Worm (Caenorhabditis elegans) whole organism, L4 larva: ENCODE results near the gene T03F6.6.

Experiments used
- T26A8.4 ChIP-seq: fragments of 200-800 bp; sonication (Bioruptor generic); IDR thresholded peaks from 2 replicates; pipeline ENCODE4 v1.3.6; 2022; ENCODE audit warnings: missing genetic modification characterization, missing compliant biosample characterization
- Y105C5A.15 ChIP-seq: fragments of 200-800 bp; sonication (Bioruptor generic); IDR thresholded peaks from 2 replicates; pipeline ENCODE4 v1.3.6; 2022; ENCODE audit warnings: missing genetic modification characterization, missing compliant biosample characterization
- Y48G9A.11 ChIP-seq: fragments of 200-800 bp; sonication (Bioruptor generic); IDR thresholded peaks from 2 replicates; pipeline ENCODE4 v1.3.6; 2022; ENCODE audit warnings: missing genetic modification reagents, missing genetic modification characterization, missing compliant biosample characterization
- ZK546.5 ChIP-seq, 2 experiments: sonication (generic microtip); optimal IDR thresholded peaks; 2 replicates each; lab custom pipeline; 2017; ENCODE audit warnings: missing biosample characterization in 2 of 2, missing genetic modification characterization in 2 of 2
- aha-1 ChIP-seq: fragments of 150-350 bp; peaks from one replicate; lab custom pipeline; 2014; ENCODE audit warnings: missing biosample characterization, missing genetic modification characterization
- attf-4 ChIP-seq: sonication (generic microtip); optimal IDR thresholded peaks from 3 replicates; lab custom pipeline; 2017; ENCODE audit warnings: missing biosample characterization, missing genetic modification characterization
- ceh-20 ChIP-seq: fragments of 200-800 bp; sonication (Bioruptor generic); IDR thresholded peaks from 2 replicates; pipeline ENCODE4 v1.3.6; 2022; ENCODE audit warnings: missing genetic modification reagents, missing genetic modification characterization, missing compliant biosample characterization
- ceh-32 ChIP-seq: sonication (generic microtip); optimal IDR thresholded peaks from 2 replicates; lab custom pipeline; 2016; ENCODE audit warnings: mild to moderate bottlenecking, missing genetic modification characterization, missing compliant biosample characterization; ENCODE audit not compliant: poor library complexity
- ceh-62 ChIP-seq: sonication (generic microtip); optimal IDR thresholded peaks from 2 replicates; lab custom pipeline; 2017; ENCODE audit warnings: missing biosample characterization, missing genetic modification characterization
- dmd-8 ChIP-seq: fragments of 200-800 bp; sonication (Bioruptor generic); IDR thresholded peaks from 2 replicates; pipeline ENCODE4 v1.3.6; 2022; ENCODE audit warnings: missing genetic modification characterization, missing compliant biosample characterization
- dve-1 ChIP-seq: sonication (generic microtip); optimal IDR thresholded peaks from 2 replicates; lab custom pipeline; 2017; ENCODE audit warnings: antibody characterized with exemption, mild to moderate bottlenecking, missing genetic modification characterization, missing compliant biosample characterization; ENCODE audit not compliant: insufficient read depth
- egl-27 ChIP-seq: sonication (generic microtip); optimal IDR thresholded peaks from 3 replicates; lab custom pipeline; 2017; ENCODE audit warnings: missing biosample characterization, missing genetic modification reagents, missing genetic modification characterization
- egl-43 ChIP-seq: fragments of 200-800 bp; sonication (Bioruptor generic); IDR thresholded peaks from 2 replicates; pipeline ENCODE4 v1.3.6; 2022; ENCODE audit warnings: missing genetic modification reagents, missing genetic modification characterization, missing compliant biosample characterization
- hlh-30 ChIP-seq: sonication (generic microtip); optimal IDR thresholded peaks from 2 replicates; lab custom pipeline; 2017; ENCODE audit warnings: antibody characterized with exemption, mild to moderate bottlenecking, missing genetic modification characterization, missing compliant biosample characterization; ENCODE audit not compliant: insufficient read depth
- hmg-1.1 ChIP-seq: fragments of 200-800 bp; sonication (Bioruptor generic); IDR thresholded peaks from 2 replicates; pipeline ENCODE4 v1.3.6; 2022; ENCODE audit warnings: missing genetic modification reagents, missing genetic modification characterization, missing compliant biosample characterization
- lin-13 ChIP-seq: fragments of 150-350 bp; optimal IDR thresholded peaks from 2 replicates; lab custom pipeline; 2014; ENCODE audit warnings: missing biosample characterization, missing genetic modification reagents, missing genetic modification characterization
- mxl-3 ChIP-seq: fragments of 200-800 bp; sonication (Bioruptor generic); optimal IDR thresholded peaks from 2 replicates; lab custom pipeline; 2018; ENCODE audit warnings: mild to moderate bottlenecking, missing genetic modification characterization, missing compliant biosample characterization
- nhr-10 ChIP-seq: fragments of 150-350 bp; optimal IDR thresholded peaks from 2 replicates; lab custom pipeline; 2014; ENCODE audit warnings: missing biosample characterization, missing genetic modification characterization
- nhr-237 ChIP-seq: sonication (generic microtip); optimal IDR thresholded peaks from 2 replicates; lab custom pipeline; 2017; ENCODE audit warnings: missing biosample characterization, missing genetic modification characterization
- nhr-42 ChIP-seq: fragments of 200-800 bp; sonication (Bioruptor generic); IDR thresholded peaks from 2 replicates; pipeline ENCODE4 v1.3.6; 2022; ENCODE audit warnings: missing genetic modification characterization, missing compliant biosample characterization
- nhr-48 ChIP-seq: sonication (generic microtip); optimal IDR thresholded peaks from 2 replicates; lab custom pipeline; 2016; ENCODE audit warnings: mild to moderate bottlenecking, missing genetic modification characterization, missing compliant biosample characterization
- nhr-6 ChIP-seq: fragments of 150-350 bp; optimal IDR thresholded peaks from 2 replicates; lab custom pipeline; 2014; ENCODE audit warnings: missing biosample characterization, missing genetic modification characterization
- pha-4 ChIP-seq, 2 experiments: fragments of 150-350 bp in 1 of 2; fragments of 200-800 bp in 1 of 2; sonication (Bioruptor generic) in 1 of 2; IDR thresholded peaks in 1 of 2; optimal IDR thresholded peaks in 1 of 2; 2 replicates each; pipeline versions ENCODE4 v1.3.6 to Lab custom; 2014 to 2022; ENCODE audit warnings: missing genetic modification characterization in 2 of 2, missing genetic modification reagents in 2 of 2, missing biosample characterization in 1 of 2, missing compliant biosample characterization in 1 of 2
- pqm-1 ChIP-seq: sonication (generic microtip); optimal IDR thresholded peaks from 2 replicates; lab custom pipeline; 2017; ENCODE audit warnings: missing biosample characterization, missing genetic modification characterization
- sdz-12 ChIP-seq: fragments of 200-800 bp; sonication (Bioruptor generic); optimal IDR thresholded peaks from 2 replicates; lab custom pipeline; 2018; ENCODE audit warnings: mild to moderate bottlenecking, missing genetic modification characterization, missing compliant biosample characterization
- set-16 ChIP-seq: fragments of 200-800 bp; sonication (Bioruptor generic); IDR thresholded peaks from 2 replicates; pipeline ENCODE4 v1.3.6; 2022; ENCODE audit warnings: missing genetic modification reagents, missing genetic modification characterization, missing compliant biosample characterization
- skn-1 ChIP-seq: fragments of 150-350 bp; optimal IDR thresholded peaks from 2 replicates; lab custom pipeline; 2014; ENCODE audit warnings: missing biosample characterization, missing genetic modification characterization
- snpc-1.2 ChIP-seq: fragments of 200-800 bp; sonication (Bioruptor generic); IDR thresholded peaks from 2 replicates; pipeline ENCODE4 v1.3.6; 2022; ENCODE audit warnings: missing genetic modification reagents, missing genetic modification characterization, missing compliant biosample characterization
- snpc-4 ChIP-seq: fragments of 150-350 bp; optimal IDR thresholded peaks from 2 replicates; lab custom pipeline; 2014; ENCODE audit warnings: missing biosample characterization, missing genetic modification characterization
- spr-1 ChIP-seq: sonication (generic microtip); optimal IDR thresholded peaks from 2 replicates; lab custom pipeline; 2016; ENCODE audit warnings: mild to moderate bottlenecking, missing genetic modification characterization, missing compliant biosample characterization
- unc-130 ChIP-seq: sonication (generic microtip); optimal IDR thresholded peaks from 2 replicates; lab custom pipeline; 2016; ENCODE audit warnings: missing genetic modification reagents, missing genetic modification characterization, missing compliant biosample characterization
- unc-39 ChIP-seq: sonication (generic microtip); optimal IDR thresholded peaks from 2 replicates; lab custom pipeline; 2017; ENCODE audit warnings: missing biosample characterization, missing genetic modification characterization
- unc-62 ChIP-seq, 3 experiments: fragments of 150-350 bp in 1 of 3; sonication (generic microtip); optimal IDR thresholded peaks in 2 of 3; peaks in 1 of 3; 1 replicate in 1 of 3; 2 replicates in 2 of 3; lab custom pipeline; 2014 to 2017; ENCODE audit warnings: missing biosample characterization in 3 of 3, missing genetic modification characterization in 3 of 3, missing genetic modification reagents in 3 of 3, missing genotype in 1 of 3
- zip-2 ChIP-seq: fragments of 150-350 bp; optimal IDR thresholded peaks from 2 replicates; lab custom pipeline; 2014; ENCODE audit warnings: missing biosample characterization, missing genetic modification characterization
- ztf-7 ChIP-seq: fragments of 150-350 bp; optimal IDR thresholded peaks from 2 replicates; lab custom pipeline; 2014; ENCODE audit warnings: missing biosample characterization, missing genetic modification characterization

Gene T03F6.6

ce11 chrIII:13344538-13345136, 35.5 kb downstream of the T03F6.6 start, which contains the start of gene acaa-2 (continued):
- TF ChIP-seq dve-1 (tag; lab: Kevin White, UChicago) (peak; percentile 73), hmg-1.1 (GFP tag; lab: Robert Waterston, UW) (no peak), nhr-6 (tag; lab: Kevin White, UChicago) (peak; percentile 29), ZK546.5 (tag; optimal IDR thresholded peaks at IDR 0.05; lab: Kevin White, UChicago) (no peak), nhr-42 (GFP tag; lab: Robert Waterston, UW) (no peak), pqm-1 (peak; percentile 1), snpc-4 (tag; lab: Kevin White, UChicago) (no peak), attf-4 (tag; lab: Kevin White, UChicago) (no peak)

ce11 chrIII:13343562-13344139, 36.4 kb downstream of the T03F6.6 start:
- TF ChIP-seq hlh-30 (tag; lab: Kevin White, UChicago) (no peak), Y48G9A.11 (GFP tag; lab: Robert Waterston, UW) (no peak), ceh-62 (no peak), ZK546.5 (tag; optimal IDR thresholded peaks at IDR 0.05; lab: Kevin White, UChicago) (no peak), lin-13 (GFP tag; lab: Kevin White, UChicago) (no peak), dmd-8 (GFP tag; lab: Robert Waterston, UW) (0 out of 2 replicates have a peak, but pooled peaks have one; percentile 14), set-16 (GFP tag; lab: Robert Waterston, UW) (0 out of 2 replicates have a peak, but pooled peaks have one; percentile 4), aha-1 (tag; lab: Kevin White, UChicago) (peak; percentile 61), attf-4 (tag; lab: Kevin White, UChicago) (no peak), ceh-20 (GFP tag; lab: Robert Waterston, UW) (no peak), nhr-48 (no peak), unc-130 (GFP tag; lab: Kevin White, UChicago) (no peak), unc-39 (no peak), pha-4 (GFP tag; IDR thresholded peaks at IDR 0.05; lab: Robert Waterston, UW) (no peak), pha-4 (tag; optimal IDR thresholded peaks at IDR 0.05; lab: Kevin White, UChicago) (no peak), snpc-1.2 (GFP tag; lab: Robert Waterston, UW) (peak; percentile 14; the same call in 1 of the 2 replicates), ztf-7 (tag; lab: Kevin White, UChicago) (no peak), dve-1 (tag; lab: Kevin White, UChicago) (no peak), nhr-10 (no peak), nhr-42 (GFP tag; lab: Robert Waterston, UW) (no peak), ceh-32 (tag; lab: Kevin White, UChicago) (no peak), zip-2 (tag; lab: Kevin White, UChicago) (no peak), skn-1 (tag; lab: Kevin White, UChicago) (no peak), sdz-12 (GFP tag; lab: Kevin White, UChicago) (no peak), Y105C5A.15 (GFP tag; lab: Robert Waterston, UW) (peak; percentile 67; the same call in 1 of the 2 replicates)

- TF ChIP-seq nhr-237 = no peak
- TF ChIP-seq egl-27 (tag; lab: Kevin White, UChicago) = no peak
- no peak for TF ChIP-seq egl-43 (GFP tag; lab: Robert Waterston, UW)
- no peak for TF ChIP-seq spr-1 (tag; lab: Kevin White, UChicago)
- TF ChIP-seq T26A8.4 (GFP tag; lab: Robert Waterston, UW) = no peak
Measured at ce11 chrIII:13343117-13343516, 37.0 kb downstream of the T03F6.6 start, which contains the start of gene ife-1. ife-1 (plus strand) TSS chrIII:13343417.

- no peak for TF ChIP-seq mxl-3 (GFP tag; lab: Kevin White, UChicago)
- TF ChIP-seq unc-62 (GFP tag; optimal IDR thresholded peaks at IDR 0.05 in 1 of 2; lab: Kevin White, UChicago) = peak in 1 of 2 experiments; percentile 93
- TF ChIP-seq unc-62 (tag; optimal IDR thresholded peaks at IDR 0.05; lab: Kevin White, UChicago) = no peak
- TF ChIP-seq, all 104 proteins: peak for 1
Measured at ce11 chrIII:13342079-13342734, 37.9 kb downstream of the T03F6.6 start, which contains the start of gene dro-1. dro-1 (plus strand) TSS chrIII:13342684.
